Worm (Caenorhabditis elegans): ENCODE measurements around the gene pqn-71.

pqn-71 gene

DNA sequence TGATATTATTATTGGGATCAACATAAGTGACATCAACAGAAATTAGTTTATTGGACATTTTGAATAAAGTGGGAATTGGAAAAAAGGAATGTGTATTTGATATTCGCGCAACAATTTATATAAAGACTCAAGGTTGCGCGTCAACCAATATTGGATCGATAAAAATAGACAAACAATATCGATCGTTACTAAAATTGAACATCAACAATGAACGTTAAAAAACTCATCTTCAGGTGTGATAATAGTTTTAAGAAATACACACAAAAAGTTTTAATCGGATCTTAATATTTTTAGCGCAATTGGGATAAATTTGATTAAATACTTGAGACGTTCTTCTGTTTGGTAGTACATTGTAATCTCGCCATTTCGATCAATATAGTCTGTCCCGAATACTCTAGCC is 41.9 kb upstream of the pqn-71 start, which contains the start of gene fbxa-104:
fbxa-104 (minus strand) TSS at position 83 of the 400 bp plus-strand sequence.
- TF ChIP-seq bed-3 (GFP tag; optimal IDR thresholded peaks at IDR 0.05), result no peak
- TF ChIP-seq mep-1 (tag; optimal IDR thresholded peaks at IDR 0.05), result no peak
- TF ChIP-seq unc-39 (tag; optimal IDR thresholded peaks at IDR 0.05), result no peak
- no peak for TF ChIP-seq tbx-8 (GFP tag; optimal IDR thresholded peaks at IDR 0.05)
- TF ChIP-seq blmp-1 (tag; optimal IDR thresholded peaks at IDR 0.05), result no peak
- TF ChIP-seq ceh-83 (GFP tag; optimal IDR thresholded peaks at IDR 0.05), result no peak
- TF ChIP-seq unc-120 (tag; optimal IDR thresholded peaks at IDR 0.05; ENCODE audit: poor library complexity, severe bottlenecking), result no peak
- no peak for TF ChIP-seq sptf-1 (tag; optimal IDR thresholded peaks at IDR 0.05)
- no peak for TF ChIP-seq nhr-2 (tag; optimal IDR thresholded peaks at IDR 0.05)
- no peak for TF ChIP-seq drap-1 (GFP tag; optimal IDR thresholded peaks at IDR 0.05)
- TF ChIP-seq elt-3 (tag; optimal IDR thresholded peaks at IDR 0.05), result no peak
- no peak for TF ChIP-seq zip-8 (tag; optimal IDR thresholded peaks at IDR 0.05)
- no peak for TF ChIP-seq cnd-1 (tag; optimal IDR thresholded peaks at IDR 0.05)
- no peak for TF ChIP-seq M03D4.4 (tag; optimal IDR thresholded peaks at IDR 0.05)
- no peak for TF ChIP-seq nhr-76 (tag; optimal IDR thresholded peaks at IDR 0.05)
- TF ChIP-seq flh-1 (GFP tag; optimal IDR thresholded peaks at IDR 0.05), result no peak
- no peak for TF ChIP-seq lin-32 (GFP tag; optimal IDR thresholded peaks at IDR 0.05)
- no peak for TF ChIP-seq sem-2 (GFP tag; optimal IDR thresholded peaks at IDR 0.05)

DNA sequence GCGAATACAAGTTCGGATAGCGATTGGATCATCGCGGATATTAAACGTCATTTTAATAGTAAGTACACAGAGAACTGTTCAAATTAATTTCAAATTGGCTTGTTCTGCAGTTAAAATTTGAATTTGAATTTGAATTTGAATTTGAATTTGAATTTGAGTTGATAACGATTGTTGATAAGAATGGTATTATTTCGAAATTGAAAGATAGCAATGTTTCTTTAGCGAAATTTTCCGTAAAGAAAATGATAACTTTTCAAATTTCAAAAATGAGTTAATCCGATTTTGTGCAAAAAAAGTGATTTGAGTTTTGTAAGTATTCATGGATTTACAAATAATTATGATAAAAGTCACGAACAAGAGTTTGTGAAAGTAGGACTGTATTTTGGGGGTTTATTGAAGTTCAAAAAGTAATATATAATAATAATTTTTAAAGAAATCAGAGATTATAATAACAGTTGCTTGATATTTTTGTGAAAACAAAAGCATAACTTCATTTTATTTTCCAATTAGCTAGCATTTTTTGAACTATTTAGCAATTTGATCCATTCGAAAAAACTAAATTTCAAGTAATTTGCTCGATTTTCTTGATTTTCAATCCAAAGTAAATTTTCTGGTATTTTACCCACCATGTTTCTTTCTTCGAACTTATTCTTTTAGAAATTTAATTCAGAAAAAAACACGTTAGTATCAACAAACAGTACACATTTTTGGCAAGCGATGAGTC is 39.9 kb upstream of the pqn-71 start, which contains the start of gene Y36E3A.2:
Y36E3A.2 (plus strand) TSS at position 674 of the 724 bp plus-strand sequence.
- no peak for TF ChIP-seq cnd-1 (tag; optimal IDR thresholded peaks at IDR 0.05)
- no peak for TF ChIP-seq mab-5 (tag; optimal IDR thresholded peaks at IDR 0.05)
- TF ChIP-seq ceh-83 (GFP tag; optimal IDR thresholded peaks at IDR 0.05), result no peak
- no peak for TF ChIP-seq hlh-1 (tag; optimal IDR thresholded peaks at IDR 0.05)
- TF ChIP-seq unc-62 (GFP tag; optimal IDR thresholded peaks at IDR 0.05), result no peak
- TF ChIP-seq lsy-2 (tag; optimal IDR thresholded peaks at IDR 0.05), result no peak
- TF ChIP-seq flh-1 (GFP tag; optimal IDR thresholded peaks at IDR 0.05), result no peak

DNA sequence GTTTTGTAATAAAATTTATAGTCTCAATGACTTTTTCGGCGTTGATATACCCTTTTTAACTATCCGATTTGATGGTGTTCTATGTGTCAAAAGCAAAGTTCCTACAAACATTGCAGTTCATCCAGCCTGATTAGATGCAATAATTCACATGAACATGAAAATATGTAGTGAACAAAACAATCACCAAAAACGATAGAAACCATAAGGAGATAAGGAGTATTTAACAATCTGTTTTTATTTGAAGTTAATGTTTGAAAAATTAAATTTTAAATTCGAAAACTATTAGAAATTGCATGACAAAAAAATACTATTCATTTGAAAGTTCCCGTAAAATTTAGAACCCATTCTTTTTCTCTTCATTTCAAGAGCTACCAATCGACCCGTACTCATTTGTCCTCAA is 38.5 kb upstream of the pqn-71 start, which contains the start of gene fbxa-209:
fbxa-209 (minus strand) TSS at position 101 of the 400 bp plus-strand sequence.
- no peak for TF ChIP-seq zip-8 (tag; optimal IDR thresholded peaks at IDR 0.05)
- TF ChIP-seq sptf-1 (tag; optimal IDR thresholded peaks at IDR 0.05), result no peak
- TF ChIP-seq tbx-8 (GFP tag; optimal IDR thresholded peaks at IDR 0.05), result no peak
- no peak for TF ChIP-seq bed-3 (GFP tag; optimal IDR thresholded peaks at IDR 0.05)
- TF ChIP-seq unc-62 (GFP tag; optimal IDR thresholded peaks at IDR 0.05), result no peak

DNA sequence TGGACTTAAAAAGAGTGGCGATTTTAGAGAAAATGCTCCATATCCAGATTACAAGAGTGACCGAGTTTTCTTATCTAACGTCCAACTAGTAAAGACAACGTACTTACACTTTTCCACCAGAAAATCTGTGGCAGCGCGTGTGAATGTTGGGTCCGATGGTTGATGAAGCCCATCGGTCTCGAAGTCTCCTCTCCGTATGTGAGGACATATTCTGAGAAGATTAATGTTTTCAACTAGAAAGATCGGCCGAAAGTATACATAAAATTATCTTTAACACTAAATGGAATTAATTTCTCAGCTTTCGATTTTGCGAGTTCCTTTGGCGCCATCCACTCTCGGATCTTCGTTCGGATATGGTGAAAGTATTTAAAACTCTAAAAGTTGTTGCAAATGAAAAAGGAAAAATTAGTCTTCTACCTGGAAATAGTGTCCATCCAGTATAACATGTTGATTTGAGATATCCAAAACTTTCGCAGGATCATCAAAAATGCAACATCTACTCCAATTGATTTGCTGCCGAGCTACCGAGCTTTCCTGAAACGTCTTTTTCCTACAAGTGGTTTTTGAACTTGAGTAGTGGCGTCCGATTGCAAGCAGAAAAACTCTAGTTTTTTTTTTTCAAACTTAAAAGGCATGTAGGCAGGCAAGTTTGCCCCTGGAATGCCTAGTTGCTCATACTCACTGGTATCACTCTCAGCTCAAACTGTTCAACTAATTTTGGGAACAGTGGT is 34.0 kb upstream of the pqn-71 start:
- TF ChIP-seq pha-4 (tag; optimal IDR thresholded peaks at IDR 0.05), result no peak
- no peak for TF ChIP-seq elt-3 (tag; optimal IDR thresholded peaks at IDR 0.05)
- no peak for TF ChIP-seq nhr-76 (tag; optimal IDR thresholded peaks at IDR 0.05)
- TF ChIP-seq hlh-1 (tag; optimal IDR thresholded peaks at IDR 0.05), result no peak
- TF ChIP-seq unc-62 (GFP tag; optimal IDR thresholded peaks at IDR 0.05), result no peak
- no peak for TF ChIP-seq nhr-237 (tag; optimal IDR thresholded peaks at IDR 0.05)
- TF ChIP-seq mep-1 (tag; optimal IDR thresholded peaks at IDR 0.05), result no peak
- TF ChIP-seq ztf-11 (tag; optimal IDR thresholded peaks at IDR 0.05), result no peak
- TF ChIP-seq nhr-2 (tag; optimal IDR thresholded peaks at IDR 0.05), result no peak
- no peak for TF ChIP-seq bed-3 (GFP tag; optimal IDR thresholded peaks at IDR 0.05)
- TF ChIP-seq ces-1 (GFP tag; optimal IDR thresholded peaks at IDR 0.05), result no peak
- TF ChIP-seq nhr-12 (tag; optimal IDR thresholded peaks at IDR 0.05), result no peak
- no peak for TF ChIP-seq ceh-39 (tag; optimal IDR thresholded peaks at IDR 0.05)
- TF ChIP-seq lin-32 (GFP tag; optimal IDR thresholded peaks at IDR 0.05), result no peak
- no peak for TF ChIP-seq ceh-83 (GFP tag; optimal IDR thresholded peaks at IDR 0.05)
- no peak for TF ChIP-seq sem-2 (GFP tag; optimal IDR thresholded peaks at IDR 0.05)
- no peak for TF ChIP-seq tbx-8 (GFP tag; optimal IDR thresholded peaks at IDR 0.05)
- TF ChIP-seq lin-13 (tag; optimal IDR thresholded peaks at IDR 0.05), result no peak
- TF ChIP-seq snpc-4 (tag; optimal IDR thresholded peaks at IDR 0.05), result no peak

DNA sequence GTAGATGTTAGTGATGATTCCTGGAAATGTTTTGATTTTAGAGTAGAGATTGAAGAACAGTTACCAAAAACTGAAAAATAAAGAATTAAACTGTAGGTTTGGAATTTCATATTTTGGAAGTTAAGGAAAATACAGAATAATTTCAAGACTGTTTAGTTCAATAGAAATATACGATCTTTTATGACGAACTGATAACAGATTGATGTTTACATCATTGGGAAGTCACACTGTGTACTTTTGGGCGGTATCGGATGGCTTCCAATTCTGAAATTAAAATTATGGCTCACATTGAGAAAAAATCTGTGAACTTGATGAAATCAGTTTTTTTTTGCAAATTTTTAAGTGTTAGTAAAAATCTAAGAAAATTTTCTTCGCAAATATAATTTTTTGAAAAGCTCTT is 33.0 kb upstream of the pqn-71 start, which contains the start of gene T26H5.8:
T26H5.8 (minus strand) TSS at position 270 of the 400 bp plus-strand sequence.
- TF ChIP-seq unc-39 (tag; optimal IDR thresholded peaks at IDR 0.05), result no peak
- TF ChIP-seq mls-2 (tag; optimal IDR thresholded peaks at IDR 0.05), result no peak
- no peak for TF ChIP-seq drap-1 (GFP tag; optimal IDR thresholded peaks at IDR 0.05)
- TF ChIP-seq lsy-2 (tag; optimal IDR thresholded peaks at IDR 0.05), result no peak
- TF ChIP-seq ces-1 (GFP tag; optimal IDR thresholded peaks at IDR 0.05), result no peak
- no peak for TF ChIP-seq mep-1 (tag; optimal IDR thresholded peaks at IDR 0.05)
- no peak for TF ChIP-seq elt-1 (tag; optimal IDR thresholded peaks at IDR 0.05; ENCODE audit: borderline replicate concordance, insufficient read depth)
- no peak for TF ChIP-seq zip-8 (tag; optimal IDR thresholded peaks at IDR 0.05)
- no peak for TF ChIP-seq ceh-43 (GFP tag; optimal IDR thresholded peaks at IDR 0.05)
- TF ChIP-seq ztf-11 (tag; optimal IDR thresholded peaks at IDR 0.05), result no peak
- TF ChIP-seq M03D4.4 (tag; optimal IDR thresholded peaks at IDR 0.05), result no peak
- no peak for TF ChIP-seq ceh-83 (GFP tag; optimal IDR thresholded peaks at IDR 0.05)

All from whole organism, mixed stage, embryonic.